Worm (Caenorhabditis elegans) whole organism, L1 larva: Measurements from ENCODE around the gene F08G2.7.

Source experiments
- C04F5.9 ChIP-seq: sonication (generic microtip); optimal IDR thresholded peaks from 2 replicates; lab custom pipeline; 2016; ENCODE audit warnings: missing genetic modification characterization, missing compliant biosample characterization
- C16A3.4 ChIP-seq: fragments of 150-350 bp; optimal IDR thresholded peaks from 2 replicates; lab custom pipeline; 2014; ENCODE audit warnings: missing biosample characterization, missing genetic modification characterization
- aly-2 ChIP-seq: fragments of 150-350 bp; optimal IDR thresholded peaks from 2 replicates; lab custom pipeline; 2014; ENCODE audit warnings: missing biosample characterization, missing genetic modification characterization
- ama-1 ChIP-seq: fragments of 150-350 bp; optimal IDR thresholded peaks from 2 replicates; lab custom pipeline; 2014
- ceh-63 ChIP-seq: fragments of 200-800 bp; sonication (Bioruptor generic); optimal IDR thresholded peaks from 2 replicates; lab custom pipeline; 2018; ENCODE audit warnings: mild to moderate bottlenecking, missing genetic modification characterization, missing compliant biosample characterization
- ceh-8 ChIP-seq: fragments of 200-800 bp; sonication (Bioruptor generic); optimal IDR thresholded peaks from 2 replicates; lab custom pipeline; 2018; ENCODE audit warnings: mild to moderate bottlenecking, missing genetic modification characterization, moderate library complexity, missing compliant biosample characterization
- ceh-82 ChIP-seq, 3 experiments: fragments of 150-350 bp in 1 of 3; sonication (generic microtip) in 2 of 3; optimal IDR thresholded peaks; 2 replicates each; lab custom pipeline; 2014 to 2017; ENCODE audit warnings: missing biosample characterization in 3 of 3, missing genetic modification characterization in 3 of 3
- ces-1 ChIP-seq: fragments of 150-350 bp; optimal IDR thresholded peaks from 2 replicates; lab custom pipeline; 2014; ENCODE audit warnings: missing biosample characterization, missing genetic modification reagents, missing genetic modification characterization
- efl-1 ChIP-seq, 4 experiments: fragments of 150-350 bp; optimal IDR thresholded peaks in 3 of 4; peaks in 1 of 4; 1 replicate in 1 of 4; 2 replicates in 3 of 4; lab custom pipeline; 2014; ENCODE audit warnings: missing biosample characterization in 2 of 4, missing genetic modification characterization in 2 of 4, missing genetic modification reagents in 2 of 4
- egl-13 ChIP-seq: sonication (generic microtip); optimal IDR thresholded peaks from 2 replicates; lab custom pipeline; 2016; ENCODE audit warnings: missing genotype, missing genetic modification reagents, missing genetic modification characterization, missing compliant biosample characterization
- egl-27 ChIP-seq, 2 experiments: fragments of 150-350 bp in 1 of 2; sonication (generic microtip); optimal IDR thresholded peaks; 3 replicates each; lab custom pipeline; 2017 to 2018; ENCODE audit warnings: missing biosample characterization in 2 of 2, missing genetic modification characterization in 2 of 2, missing genetic modification reagents in 2 of 2
- elt-2 ChIP-seq: sonication (generic microtip); optimal IDR thresholded peaks from 2 replicates; lab custom pipeline; 2016; ENCODE audit warnings: missing genetic modification characterization, mild to moderate bottlenecking, inconsistent platforms, missing compliant biosample characterization, missing genetic modification reagents
- ets-5 ChIP-seq: fragments of 200-800 bp; sonication (Bioruptor generic); IDR thresholded peaks from 2 replicates; pipeline ENCODE4 v1.3.6; 2022; ENCODE audit warnings: missing genetic modification characterization, missing compliant biosample characterization
- fkh-10 ChIP-seq: sonication (generic microtip); optimal IDR thresholded peaks from 2 replicates; lab custom pipeline; 2017; ENCODE audit warnings: missing biosample characterization, missing genetic modification reagents, missing genetic modification characterization
- isw-1 ChIP-seq: fragments of 200-800 bp; sonication (Bioruptor generic); IDR thresholded peaks from 2 replicates; pipeline ENCODE4 v1.3.6; 2022; ENCODE audit warnings: missing genetic modification characterization, missing compliant biosample characterization
- lin-13 ChIP-seq: fragments of 150-350 bp; optimal IDR thresholded peaks from 2 replicates; lab custom pipeline; 2014; ENCODE audit warnings: missing biosample characterization, missing genetic modification reagents, missing genetic modification characterization
- lin-14 ChIP-seq: fragments of 200-800 bp; sonication (Bioruptor generic); optimal IDR thresholded peaks from 2 replicates; lab custom pipeline; 2018; ENCODE audit warnings: mild to moderate bottlenecking, missing genetic modification characterization, moderate library complexity, missing compliant biosample characterization
- lin-39 ChIP-seq: fragments of 150-350 bp; optimal IDR thresholded peaks from 2 replicates; lab custom pipeline; 2014; ENCODE audit warnings: missing biosample characterization, missing genetic modification reagents, missing genetic modification characterization
- lir-3 ChIP-seq: sonication (generic microtip); optimal IDR thresholded peaks from 2 replicates; lab custom pipeline; 2016; ENCODE audit warnings: mild to moderate bottlenecking, missing genetic modification characterization, moderate library complexity, missing compliant biosample characterization; ENCODE audit not compliant: poor library complexity
- lsy-2 ChIP-seq, 2 experiments: fragments of 150-350 bp; optimal IDR thresholded peaks; 2 replicates each; lab custom pipeline; 2014; ENCODE audit warnings: missing biosample characterization in 2 of 2, missing genetic modification characterization in 2 of 2
- mab-9 ChIP-seq: fragments of 200-800 bp; sonication (Bioruptor generic); IDR thresholded peaks from 2 replicates; pipeline ENCODE4 v1.3.6; 2022; ENCODE audit warnings: missing genetic modification reagents, missing genetic modification characterization, missing compliant biosample characterization
- nhr-11 ChIP-seq: fragments of 150-350 bp; optimal IDR thresholded peaks from 2 replicates; lab custom pipeline; 2014; ENCODE audit warnings: missing biosample characterization, missing genetic modification characterization
- nhr-19 ChIP-seq: fragments of 200-800 bp; sonication (Bioruptor generic); conservative IDR thresholded peaks from 2 replicates; pipeline ENCODE4 v1.3.6; 2022; ENCODE audit warnings: missing genetic modification characterization, missing compliant biosample characterization
- nhr-237 ChIP-seq: fragments of 150-350 bp; optimal IDR thresholded peaks from 2 replicates; lab custom pipeline; 2014; ENCODE audit warnings: missing biosample characterization, missing genetic modification characterization
- nhr-28 ChIP-seq: fragments of 150-350 bp; optimal IDR thresholded peaks from 2 replicates; lab custom pipeline; 2014; ENCODE audit warnings: missing biosample characterization, missing genetic modification characterization
- nhr-77 ChIP-seq: fragments of 150-350 bp; optimal IDR thresholded peaks from 2 replicates; lab custom pipeline; 2014; ENCODE audit warnings: missing biosample characterization, missing genetic modification characterization
- pax-3 ChIP-seq: fragments of 200-800 bp; sonication (Bioruptor generic); optimal IDR thresholded peaks from 2 replicates; lab custom pipeline; 2018; ENCODE audit warnings: mild to moderate bottlenecking, missing genetic modification characterization, moderate library complexity, missing compliant biosample characterization
- pqm-1 ChIP-seq: sonication (generic microtip); optimal IDR thresholded peaks from 3 replicates; lab custom pipeline; 2017; ENCODE audit warnings: missing biosample characterization, missing genetic modification characterization
- snpc-4 ChIP-seq: fragments of 150-350 bp; optimal IDR thresholded peaks from 2 replicates; lab custom pipeline; 2014; ENCODE audit warnings: missing biosample characterization, missing genetic modification characterization
- swsn-7 ChIP-seq: sonication (generic microtip); optimal IDR thresholded peaks from 2 replicates; lab custom pipeline; 2016; ENCODE audit warnings: missing genetic modification characterization, missing compliant biosample characterization
- tbx-2 ChIP-seq: sonication (generic microtip); optimal IDR thresholded peaks from 2 replicates; lab custom pipeline; 2016; ENCODE audit warnings: missing genetic modification characterization, missing compliant biosample characterization
- unc-130 ChIP-seq: fragments of 150-350 bp; optimal IDR thresholded peaks from 2 replicates; lab custom pipeline; 2017; ENCODE audit warnings: missing biosample characterization, missing genetic modification characterization, inconsistent platforms
- unc-62 ChIP-seq: fragments of 150-350 bp; optimal IDR thresholded peaks from 2 replicates; lab custom pipeline; 2014; ENCODE audit warnings: missing biosample characterization, missing genetic modification reagents, missing genetic modification characterization
- unc-86 ChIP-seq: sonication (generic microtip); optimal IDR thresholded peaks from 2 replicates; lab custom pipeline; 2016; ENCODE audit warnings: missing genetic modification characterization, missing compliant biosample characterization
- unc-98 ChIP-seq: fragments of 200-800 bp; sonication (Bioruptor generic); IDR thresholded peaks from 2 replicates; pipeline ENCODE4 v1.3.6; 2022; ENCODE audit warnings: missing genetic modification characterization, missing compliant biosample characterization
- xbp-1 ChIP-seq: sonication (generic microtip); optimal IDR thresholded peaks from 2 replicates; lab custom pipeline; 2016; ENCODE audit warnings: missing genetic modification characterization, missing compliant biosample characterization
- ztf-11 ChIP-seq, 2 experiments: sonication (generic microtip); optimal IDR thresholded peaks; 2 replicates each; lab custom pipeline; 2016 to 2017; ENCODE audit warnings: missing genetic modification characterization in 2 of 2, missing biosample characterization in 1 of 2, missing compliant biosample characterization in 1 of 2

Gene F08G2.7

ce11 chrII:13813413-13813812 lies 27.5 kb downstream of the F08G2.7 start (continued):
- no peak for TF ChIP-seq xbp-1 (tag; lab: Kevin White, UChicago)
- TF ChIP-seq, all 84 proteins: peak for 9

ce11 chrII:13812335-13812734 lies 28.6 kb downstream of the F08G2.7 start:
- TF ChIP-seq lin-14 (GFP tag; lab: Kevin White, UChicago) (peak; percentile 38), elt-2 (tag; lab: Kevin White, UChicago) (no peak), ama-1 (no peak), ceh-82 (tag; optimal IDR thresholded peaks at IDR 0.05; lab: Kevin White, UChicago) (no peak), nhr-237 (tag; lab: Kevin White, UChicago) (no peak), efl-1 (optimal IDR thresholded peaks at IDR 0.05; lab: Kevin White, UChicago) (no peak), efl-1 (GFP tag; optimal IDR thresholded peaks at IDR 0.05 in 1 of 2; lab: Kevin White, UChicago) (no peak), C16A3.4 (no peak), fkh-10 (peak; percentile 61)
- TF ChIP-seq, all 84 proteins: peak for 2

- TF ChIP-seq ceh-8 (GFP tag; lab: Kevin White, UChicago) (no peak), snpc-4 (no peak), pax-3 (tag; lab: Kevin White, UChicago) (no peak), ces-1 (GFP tag; lab: Kevin White, UChicago) (no peak), lir-3 (no peak), aly-2 (tag; lab: Kevin White, UChicago) (no peak), swsn-7 (no peak), nhr-11 (no peak), nhr-77 (tag; lab: Kevin White, UChicago) (peak; percentile 61), egl-13 (tag; lab: Kevin White, UChicago) (no peak), efl-1 (optimal IDR thresholded peaks at IDR 0.05; lab: Kevin White, UChicago) (no peak), efl-1 (GFP tag; optimal IDR thresholded peaks at IDR 0.05 in 1 of 2; lab: Kevin White, UChicago) (peak in 1 of 2 experiments; percentile 24), pqm-1 (tag; lab: Kevin White, UChicago) (no peak), C04F5.9 (tag; lab: Kevin White, UChicago) (no peak), ceh-63 (GFP tag; lab: Kevin White, UChicago) (no peak)
- TF ChIP-seq, all 84 proteins: peak for 2
Measured at ce11 chrII:13806269-13806668, 34.7 kb downstream of the F08G2.7 start.

ce11 chrII:13796312-13796711 lies 44.6 kb downstream of the F08G2.7 start:
- TF ChIP-seq efl-1 (optimal IDR thresholded peaks at IDR 0.05; lab: Kevin White, UChicago) (no peak), efl-1 (GFP tag; optimal IDR thresholded peaks at IDR 0.05 in 1 of 2; lab: Kevin White, UChicago) (peak in 1 of 2 experiments; percentile 50), snpc-4 (no peak)

- TF ChIP-seq tbx-2 (tag; lab: Kevin White, UChicago) (no peak), unc-98 (GFP tag; lab: Robert Waterston, UW) (no peak), egl-27 (tag; optimal IDR thresholded peaks at IDR 0.05; lab: Kevin White, UChicago) (no peak), fkh-10 (no peak), ceh-82 (tag; optimal IDR thresholded peaks at IDR 0.05; lab: Kevin White, UChicago) (no peak), nhr-19 (GFP tag; lab: Robert Waterston, UW) (no peak), nhr-28 (tag; lab: Kevin White, UChicago) (no peak), ztf-11 (tag; optimal IDR thresholded peaks at IDR 0.05; lab: Kevin White, UChicago) (no peak)
Measured at ce11 chrII:13795160-13795559, 45.8 kb downstream of the F08G2.7 start.

ce11 chrII:13791570-13792279 lies 49.2 kb downstream of the F08G2.7 start, which contains the start of gene ZK131.11:
ZK131.11 (plus strand) TSS chrII:13792229.
- TF ChIP-seq C04F5.9 (tag; lab: Kevin White, UChicago) (no peak), ets-5 (GFP tag; lab: Robert Waterston, UW) (no peak), elt-2 (tag; lab: Kevin White, UChicago) (no peak), unc-86 (tag; lab: Kevin White, UChicago) (no peak), lin-39 (no peak), swsn-7 (no peak), pqm-1 (tag; lab: Kevin White, UChicago) (no peak), efl-1 (optimal IDR thresholded peaks at IDR 0.05; lab: Kevin White, UChicago) (no peak), efl-1 (GFP tag; optimal IDR thresholded peaks at IDR 0.05 in 1 of 2; lab: Kevin White, UChicago) (no peak), unc-130 (no peak), ceh-8 (GFP tag; lab: Kevin White, UChicago) (no peak), ceh-63 (GFP tag; lab: Kevin White, UChicago) (no peak), unc-62 (GFP tag; lab: Kevin White, UChicago) (no peak), tbx-2 (tag; lab: Kevin White, UChicago) (no peak), lin-13 (no peak), isw-1 (GFP tag; lab: Robert Waterston, UW) (no peak), mab-9 (GFP tag; lab: Robert Waterston, UW) (no peak), xbp-1 (tag; lab: Kevin White, UChicago) (no peak), lsy-2 (tag; optimal IDR thresholded peaks at IDR 0.05; lab: Kevin White, UChicago) (no peak)
